Fruit fly (Drosophila melanogaster) whole organism: ENCODE results near the gene CG34174.

Experiments used
- EcR ChIP-seq, 2 experiments: fragments of >200 bp; optimal IDR thresholded peaks; 2 replicates each; lab custom pipeline; 2017; ENCODE audit warnings: missing biosample characterization in 2 of 2, missing genetic modification characterization in 2 of 2, missing genetic modification reagents in 2 of 2
- pan ChIP-seq: fragments of >200 bp; optimal IDR thresholded peaks from 2 replicates; lab custom pipeline; 2017
- psq ChIP-seq: fragments of >200 bp; optimal IDR thresholded peaks from 2 replicates; lab custom pipeline; 2017
- usp ChIP-seq: fragments of >200 bp; optimal IDR thresholded peaks from 2 replicates; lab custom pipeline; 2017; ENCODE audit warnings: missing biosample characterization, missing genetic modification characterization, mixed read lengths

- TF ChIP-seq EcR (GFP tag; optimal IDR thresholded peaks at IDR 0.05; lab: Kevin White, UChicago) (no peak), pan (no peak), usp (no peak), psq (lab: Kevin White, UChicago) (no peak)
Observed at dm6 chr2L:2190684-2191083, 23.4 kb upstream of the CG34174 start.
